Worm (Caenorhabditis elegans) whole organism, young adult: ENCODE results near the gene F21E9.2.

Experiments
- F39B2.1 ChIP-seq: fragments of 200-800 bp; sonication (Bioruptor generic); IDR thresholded peaks from 2 replicates; pipeline ENCODE4 v1.3.6; 2022; ENCODE audit warnings: missing genetic modification reagents, missing genetic modification characterization, missing compliant biosample characterization
- Y53F4B.3 ChIP-seq: fragments of 200-800 bp; sonication (Bioruptor generic); IDR thresholded peaks from 2 replicates; pipeline ENCODE4 v1.3.6; 2022; ENCODE audit warnings: missing genetic modification reagents, missing genetic modification characterization, missing compliant biosample characterization
- ama-1 ChIP-seq, 3 experiments: fragments of 150-350 bp in 1 of 3; sonication (generic microtip) in 2 of 3; optimal IDR thresholded peaks; 2 replicates each; lab custom pipeline; 2014 to 2018; ENCODE audit warnings: missing biosample characterization in 2 of 3, missing genetic modification characterization in 2 of 3, missing genetic modification reagents in 2 of 3
- athp-1 ChIP-seq: sonication (generic microtip); optimal IDR thresholded peaks from 2 replicates; lab custom pipeline; 2017; ENCODE audit warnings: mild to moderate bottlenecking, missing genetic modification characterization, missing compliant biosample characterization
- ceh-27 ChIP-seq: fragments of 200-800 bp; sonication (Bioruptor generic); optimal IDR thresholded peaks from 2 replicates; lab custom pipeline; 2018; ENCODE audit warnings: mild to moderate bottlenecking, missing genetic modification characterization, moderate library complexity, missing compliant biosample characterization
- gei-17 ChIP-seq: fragments of 200-800 bp; sonication (Bioruptor generic); optimal IDR thresholded peaks from 2 replicates; lab custom pipeline; 2018; ENCODE audit warnings: mild to moderate bottlenecking, missing genetic modification characterization, missing compliant biosample characterization
- let-607 ChIP-seq, 2 experiments: fragments of 200-800 bp in 1 of 2; sonication (Bioruptor generic) in 1 of 2; sonication (generic microtip) in 1 of 2; optimal IDR thresholded peaks; 2 replicates each; lab custom pipeline; 2016 to 2018; ENCODE audit warnings: mild to moderate bottlenecking in 2 of 2, missing compliant biosample characterization in 2 of 2, missing genetic modification characterization in 2 of 2, moderate library complexity in 2 of 2, missing genotype in 1 of 2
- madf-6 ChIP-seq: fragments of 200-800 bp; sonication (Bioruptor generic); IDR thresholded peaks from 2 replicates; pipeline ENCODE4 v1.3.6; 2022; ENCODE audit warnings: missing genetic modification reagents, missing genetic modification characterization, missing compliant biosample characterization
- pbrm-1 ChIP-seq: fragments of 200-800 bp; sonication (Bioruptor generic); IDR thresholded peaks from 2 replicates; pipeline ENCODE4 v1.3.6; 2022; ENCODE audit warnings: missing genetic modification reagents, missing genetic modification characterization, missing compliant biosample characterization
- snpc-4 ChIP-seq, 5 experiments: fragments of 150-350 bp in 1 of 5; sonication (generic microtip) in 4 of 5; optimal IDR thresholded peaks; 2 replicates each; lab custom pipeline; 2014 to 2018; ENCODE audit warnings: missing genetic modification characterization in 5 of 5, missing biosample characterization in 3 of 5, antibody characterized with exemption in 2 of 5, mild to moderate bottlenecking in 2 of 5, missing compliant biosample characterization in 2 of 5, missing genotype in 2 of 5, moderate library complexity in 2 of 5, missing genetic modification reagents in 1 of 5
- sptf-2 ChIP-seq: fragments of 200-800 bp; sonication (Bioruptor generic); optimal IDR thresholded peaks from 2 replicates; lab custom pipeline; 2018; ENCODE audit warnings: mild to moderate bottlenecking, missing genetic modification characterization, missing compliant biosample characterization
- zim-3 ChIP-seq: sonication (generic microtip); optimal IDR thresholded peaks from 2 replicates; lab custom pipeline; 2017; ENCODE audit warnings: mild to moderate bottlenecking, missing genetic modification characterization, moderate library complexity, missing compliant biosample characterization
- ztf-18 ChIP-seq: sonication (generic microtip); optimal IDR thresholded peaks from 2 replicates; lab custom pipeline; 2016; ENCODE audit warnings: missing genotype, mild to moderate bottlenecking, missing genetic modification characterization, missing compliant biosample characterization

DNA sequence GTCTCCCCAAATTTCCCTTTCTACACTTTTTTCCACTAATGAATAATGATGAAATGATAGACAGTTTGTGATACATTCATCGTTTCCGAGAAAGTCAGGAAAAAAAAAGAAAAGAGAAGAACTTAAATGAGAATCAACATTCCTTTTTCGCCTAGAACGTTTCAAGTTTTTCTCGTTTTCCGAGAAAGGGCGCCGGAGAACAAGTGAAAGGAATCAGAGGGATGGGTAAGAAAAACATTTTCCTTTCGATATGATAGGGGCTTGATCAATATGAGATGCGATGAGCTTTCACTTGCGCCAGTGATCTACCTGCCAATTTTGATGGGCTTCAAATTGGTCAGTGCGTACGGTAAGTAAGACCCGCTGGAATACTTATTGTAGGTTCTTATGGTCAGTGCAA is 20.3 kb downstream of the F21E9.2 start:
- TF ChIP-seq sptf-2 (GFP tag; lab: Kevin White, UChicago) (no peak), zim-3 (tag; lab: Kevin White, UChicago) (no peak), pbrm-1 (GFP tag; lab: Robert Waterston, UW) (no peak), F39B2.1 (GFP tag; lab: Robert Waterston, UW) (no peak), madf-6 (GFP tag; lab: Robert Waterston, UW) (no peak), ama-1 (optimal IDR thresholded peaks at IDR 0.05; lab: Kevin White, UChicago) (no peak), ama-1 (GFP tag; optimal IDR thresholded peaks at IDR 0.05; lab: Kevin White, UChicago) (no peak), let-607 (tag; optimal IDR thresholded peaks at IDR 0.05; lab: Kevin White, UChicago) (no peak), ztf-18 (no peak), gei-17 (GFP tag; lab: Kevin White, UChicago) (no peak), athp-1 (tag; lab: Kevin White, UChicago) (no peak), Y53F4B.3 (GFP tag; lab: Robert Waterston, UW) (no peak), snpc-4 (GFP tag; optimal IDR thresholded peaks at IDR 0.05; lab: Kevin White, UChicago) (no peak), snpc-4 (tag; optimal IDR thresholded peaks at IDR 0.05; lab: Kevin White, UChicago) (no peak), ceh-27 (no peak)
